Comparison of ENCODE assay signal across 5 fruit fly cellular contexts in the genomic region with DNA sequence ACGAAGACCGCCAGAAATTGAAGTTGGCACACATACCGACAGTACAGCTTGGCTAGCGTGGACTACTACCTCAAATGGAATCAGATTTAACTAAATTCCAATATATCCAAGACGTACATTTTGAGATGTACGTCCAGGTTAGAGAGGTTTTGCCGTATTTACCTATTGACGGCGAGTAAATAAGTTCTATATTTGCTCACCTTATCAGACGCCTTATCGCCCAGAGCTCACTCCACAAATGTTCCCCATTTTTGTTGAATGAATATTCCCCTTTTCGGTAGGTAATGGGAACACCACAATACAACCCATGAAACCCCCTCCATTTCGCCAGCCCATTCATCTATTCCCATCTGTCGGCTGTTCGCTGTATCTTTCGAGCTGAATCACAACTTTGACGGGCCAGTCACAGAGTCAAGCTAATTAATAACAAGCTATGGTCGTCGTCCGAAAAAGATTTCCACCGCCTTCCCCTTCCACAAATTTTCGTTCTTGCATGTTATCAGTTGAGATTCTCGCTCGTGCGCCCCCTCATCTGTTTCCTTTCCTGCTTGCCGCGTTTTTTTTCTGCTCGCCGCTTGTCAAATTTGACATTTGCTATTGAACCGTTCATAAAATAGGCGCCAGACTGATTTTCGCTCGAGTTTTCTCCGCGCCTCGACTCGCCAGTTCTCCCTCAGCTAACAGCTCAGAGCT.
TF ChIP-seq lines count a peak whose summit lies in the region.

No protein-coding gene starts in this region.

- peak; percentile 39 for TF ChIP-seq CTCF in whole organism, embryonic (GFP tag; optimal IDR thresholded peaks at IDR 0.05; lab: Kevin White, UChicago)

TF ChIP-seq in whole organism, adult, 20 proteins besides CTCF, POLR2A, EP300 and RAD21 (continues in another document):
- TF ChIP-seq Hr96 (GFP tag; optimal IDR thresholded peaks at IDR 0.05; lab: Kevin White, UChicago) (peak; percentile 93), CG7045 (GFP tag; optimal IDR thresholded peaks at IDR 0.05; lab: Kevin White, UChicago) (peak; percentile 93), Mnt (GFP tag; optimal IDR thresholded peaks at IDR 0.05; lab: Kevin White, UChicago) (peak; percentile 91), CG7101 (tag; optimal IDR thresholded peaks at IDR 0.05; lab: Kevin White, UChicago) (peak; percentile 93), CG33017 (tag; optimal IDR thresholded peaks at IDR 0.05; lab: Kevin White, UChicago) (peak; percentile 80), CG14711 (tag; optimal IDR thresholded peaks at IDR 0.05; lab: Kevin White, UChicago) (peak; percentile 71), CG11617 (GFP tag; optimal IDR thresholded peaks at IDR 0.05; lab: Kevin White, UChicago) (peak; percentile 93), Clk (GFP tag; optimal IDR thresholded peaks at IDR 0.05; lab: Kevin White, UChicago) (peak; percentile 92), Crg-1 (GFP tag; optimal IDR thresholded peaks at IDR 0.05; lab: Kevin White, UChicago) (peak; percentile 99), cic (GFP tag; optimal IDR thresholded peaks at IDR 0.05; lab: Kevin White, UChicago) (peak; percentile 97), toe (GFP tag; optimal IDR thresholded peaks at IDR 0.05; lab: Kevin White, UChicago) (peak; percentile 93), ovo (GFP tag; optimal IDR thresholded peaks at IDR 0.05; lab: Kevin White, UChicago) (peak; percentile 99), CG5204 (GFP tag; optimal IDR thresholded peaks at IDR 0.05; lab: Kevin White, UChicago) (peak; percentile 89), bab1 (GFP tag; optimal IDR thresholded peaks at IDR 0.05; lab: Kevin White, UChicago) (no peak), kay (GFP tag; lab: Kevin White, UChicago; ENCODE audit: borderline replicate concordance) (peak; percentile 97), CG12768 (GFP tag; optimal IDR thresholded peaks at IDR 0.05; lab: Kevin White, UChicago) (peak; percentile 97)

TF ChIP-seq in whole organism, embryonic, 481 proteins besides CTCF, POLR2A, EP300 and RAD21 (continues in another document):
- TF ChIP-seq abd-A (tag; optimal IDR thresholded peaks at IDR 0.05; lab: Kevin White, UChicago): peak; percentile 56
- TF ChIP-seq emc (GFP tag; optimal IDR thresholded peaks at IDR 0.05; lab: Kevin White, UChicago): peak; percentile 89
- TF ChIP-seq al (GFP tag; IDR thresholded peaks at IDR 0.05; lab: Robert Waterston, UW): peak; percentile 65; the same call in 1 of the 2 replicates
- peak; percentile 86 for TF ChIP-seq sima (GFP tag; optimal IDR thresholded peaks at IDR 0.05; lab: Kevin White, UChicago)
- peak; percentile 84 for TF ChIP-seq CG7839 (tag; optimal IDR thresholded peaks at IDR 0.05; lab: Kevin White, UChicago)
- TF ChIP-seq salm (tag; optimal IDR thresholded peaks at IDR 0.05; lab: Kevin White, UChicago): peak; percentile 74
- TF ChIP-seq twi (tag; optimal IDR thresholded peaks at IDR 0.05; lab: Kevin White, UChicago): peak; percentile 80
- peak; percentile 75 for TF ChIP-seq CG3847 (GFP tag; IDR thresholded peaks at IDR 0.05; lab: Robert Waterston, UW)
- TF ChIP-seq wor (GFP tag; IDR thresholded peaks at IDR 0.05; lab: Robert Waterston, UW): peak; percentile 74
- peak; percentile 90 for TF ChIP-seq CG14965 (GFP tag; optimal IDR thresholded peaks at IDR 0.05; lab: Kevin White, UChicago; ENCODE audit: borderline replicate concordance)
- peak; percentile 76 for TF ChIP-seq tap (tag; optimal IDR thresholded peaks at IDR 0.05; lab: Kevin White, UChicago)
- peak; percentile 88 for TF ChIP-seq tin (GFP tag; optimal IDR thresholded peaks at IDR 0.05; lab: Kevin White, UChicago)
- peak; percentile 91 for TF ChIP-seq CoRest (tag; optimal IDR thresholded peaks at IDR 0.05; lab: Kevin White, UChicago)
- TF ChIP-seq nmo (GFP tag; optimal IDR thresholded peaks at IDR 0.05; lab: Kevin White, UChicago): peak; percentile 73
- peak; percentile 93 for TF ChIP-seq caup (GFP tag; optimal IDR thresholded peaks at IDR 0.05; lab: Kevin White, UChicago; ENCODE audit: severe bottlenecking)
- TF ChIP-seq CG9876 (GFP tag; optimal IDR thresholded peaks at IDR 0.05; lab: Kevin White, UChicago): peak; percentile 88

TF ChIP-seq in whole organism, prepupa, 60 proteins besides CTCF, POLR2A, EP300 and RAD21 (continues in another document):
- peak; percentile 80 for TF ChIP-seq Eip78C (GFP tag; lab: Kevin White, UChicago)
- TF ChIP-seq cyc (GFP tag; optimal IDR thresholded peaks at IDR 0.05; lab: Kevin White, UChicago): peak; percentile 42
- peak; percentile 26 for TF ChIP-seq Ets21C (GFP tag; optimal IDR thresholded peaks at IDR 0.05; lab: Kevin White, UChicago)
- TF ChIP-seq CG1621 (tag; optimal IDR thresholded peaks at IDR 0.05; lab: Kevin White, UChicago): peak; percentile 12
- peak; percentile 57 for TF ChIP-seq CG31627 (GFP tag; optimal IDR thresholded peaks at IDR 0.05; lab: Kevin White, UChicago)
- TF ChIP-seq CG16779 (tag; optimal IDR thresholded peaks at IDR 0.05; lab: Kevin White, UChicago): peak; percentile 51
- TF ChIP-seq vri (GFP tag; optimal IDR thresholded peaks at IDR 0.05; lab: Kevin White, UChicago): peak; percentile 28
- peak in 1 of 2 experiments; percentile 10 for TF ChIP-seq salr (GFP tag; optimal IDR thresholded peaks at IDR 0.05; lab: Kevin White, UChicago)
- TF ChIP-seq CG10669 (GFP tag; optimal IDR thresholded peaks at IDR 0.05; lab: Kevin White, UChicago): peak; percentile 54
- no peak for TF ChIP-seq Hr4 (GFP tag; optimal IDR thresholded peaks at IDR 0.05; lab: Kevin White, UChicago)
- TF ChIP-seq CG3919 (GFP tag; optimal IDR thresholded peaks at IDR 0.05; lab: Kevin White, UChicago): peak; percentile 77
- peak; percentile 69 for TF ChIP-seq CG6792 (GFP tag; optimal IDR thresholded peaks at IDR 0.05; lab: Kevin White, UChicago)
- peak; percentile 52; the same call in 1 of the 2 replicates for TF ChIP-seq CG11294 (GFP tag; IDR thresholded peaks at IDR 0.05; lab: Robert Waterston, UW)
- TF ChIP-seq CG9139 (GFP tag; optimal IDR thresholded peaks at IDR 0.05; lab: Kevin White, UChicago): no peak
- TF ChIP-seq ss (GFP tag; optimal IDR thresholded peaks at IDR 0.05; lab: Kevin White, UChicago): peak in 1 of 2 experiments; percentile 26
- TF ChIP-seq spab (GFP tag; optimal IDR thresholded peaks at IDR 0.05; lab: Kevin White, UChicago): peak; percentile 36
- TF ChIP-seq Ets96B (tag; optimal IDR thresholded peaks at IDR 0.05; lab: Kevin White, UChicago): no peak

TF ChIP-seq in whole organism, pupa, 21 proteins besides CTCF, POLR2A, EP300 and RAD21 (continues in another document):
- TF ChIP-seq CG8301 (tag; optimal IDR thresholded peaks at IDR 0.05; lab: Kevin White, UChicago) (no peak), CG10348 (GFP tag; IDR thresholded peaks at IDR 0.05; lab: Robert Waterston, UW) (no peak), EcR (GFP tag; optimal IDR thresholded peaks at IDR 0.05; lab: Kevin White, UChicago) (no peak), CG13204 (GFP tag; optimal IDR thresholded peaks at IDR 0.05; lab: Kevin White, UChicago) (peak; percentile 1), rn (GFP tag; IDR thresholded peaks at IDR 0.05; lab: Robert Waterston, UW) (no peak), CG4496 (GFP tag; IDR thresholded peaks at IDR 0.05; lab: Robert Waterston, UW) (peak; percentile 77), CG15710 (tag; optimal IDR thresholded peaks at IDR 0.05; lab: Kevin White, UChicago) (peak; percentile 5), CG9948 (tag; optimal IDR thresholded peaks at IDR 0.05; lab: Kevin White, UChicago) (no peak), CG32121 (GFP tag; IDR thresholded peaks at IDR 0.05; lab: Robert Waterston, UW) (peak; percentile 51), Pif1A (GFP tag; optimal IDR thresholded peaks at IDR 0.05; lab: Kevin White, UChicago) (peak; percentile 30), CG8159 (tag; optimal IDR thresholded peaks at IDR 0.05; lab: Kevin White, UChicago) (peak; percentile 35), fd96Ca (GFP tag; IDR thresholded peaks at IDR 0.05; lab: Robert Waterston, UW) (peak; percentile 70), D1 (tag; optimal IDR thresholded peaks at IDR 0.05; lab: Kevin White, UChicago) (no peak), Pif1B (GFP tag; optimal IDR thresholded peaks at IDR 0.05; lab: Kevin White, UChicago) (peak; percentile 5), Snoo (tag; optimal IDR thresholded peaks at IDR 0.05; lab: Kevin White, UChicago) (peak; percentile 34), Ets98B (GFP tag; IDR thresholded peaks at IDR 0.05; lab: Robert Waterston, UW) (peak; percentile 67), CG12605 (GFP tag; IDR thresholded peaks at IDR 0.05; lab: Robert Waterston, UW) (no peak), gl (tag; optimal IDR thresholded peaks at IDR 0.05; lab: Kevin White, UChicago) (peak; percentile 46), CG34367 (tag; optimal IDR thresholded peaks at IDR 0.05; lab: Kevin White, UChicago) (peak; percentile 30)

TF ChIP-seq in whole organism, wandering third instar larva, 38 proteins besides CTCF, POLR2A, EP300 and RAD21 (continues in another document):
- TF ChIP-seq Sp1 (GFP tag; optimal IDR thresholded peaks at IDR 0.05; lab: Kevin White, UChicago) (peak; percentile 59), usp (GFP tag; optimal IDR thresholded peaks at IDR 0.05; lab: Kevin White, UChicago) (no peak), CG9705 (GFP tag; optimal IDR thresholded peaks at IDR 0.05; lab: Kevin White, UChicago) (peak; percentile 89), fru (GFP tag; optimal IDR thresholded peaks at IDR 0.05; lab: Kevin White, UChicago) (peak; percentile 71), brk (GFP tag; optimal IDR thresholded peaks at IDR 0.05; lab: Kevin White, UChicago) (peak; percentile 14), foxo (GFP tag; optimal IDR thresholded peaks at IDR 0.05; lab: Kevin White, UChicago) (peak in 1 of 2 experiments; percentile 83), psq (GFP tag; optimal IDR thresholded peaks at IDR 0.05; lab: Kevin White, UChicago) (peak; percentile 58), Hr78 (GFP tag; optimal IDR thresholded peaks at IDR 0.05; lab: Kevin White, UChicago) (no peak), h (GFP tag; optimal IDR thresholded peaks at IDR 0.05; lab: Kevin White, UChicago) (peak; percentile 90), CG32264 (GFP tag; optimal IDR thresholded peaks at IDR 0.05; lab: Kevin White, UChicago) (no peak), lola (GFP tag; optimal IDR thresholded peaks at IDR 0.05; lab: Kevin White, UChicago) (no peak), Hnf4 (GFP tag; optimal IDR thresholded peaks at IDR 0.05; lab: Kevin White, UChicago) (peak; percentile 91), Vsx2 (GFP tag; optimal IDR thresholded peaks at IDR 0.05; lab: Kevin White, UChicago; ENCODE audit: partially characterized antibody) (peak; percentile 21), tai (GFP tag; optimal IDR thresholded peaks at IDR 0.05; lab: Kevin White, UChicago) (peak; percentile 88), dsf (GFP tag; optimal IDR thresholded peaks at IDR 0.05; lab: Kevin White, UChicago; ENCODE audit: borderline replicate concordance) (peak; percentile 70), N (GFP tag; optimal IDR thresholded peaks at IDR 0.05; lab: Kevin White, UChicago) (no peak), CrebA (GFP tag; optimal IDR thresholded peaks at IDR 0.05; lab: Kevin White, UChicago; ENCODE audit: borderline replicate concordance) (no peak), Jra (GFP tag; optimal IDR thresholded peaks at IDR 0.05; lab: Kevin White, UChicago) (peak; percentile 83), ey (GFP tag; optimal IDR thresholded peaks at IDR 0.05; lab: Kevin White, UChicago) (peak; percentile 75), Hr83 (GFP tag; optimal IDR thresholded peaks at IDR 0.05; lab: Kevin White, UChicago; ENCODE audit: poor library complexity, severe bottlenecking) (peak; percentile 91)
